Worm (Caenorhabditis elegans): ENCODE measurements around the gene cpna-4.

DNA sequence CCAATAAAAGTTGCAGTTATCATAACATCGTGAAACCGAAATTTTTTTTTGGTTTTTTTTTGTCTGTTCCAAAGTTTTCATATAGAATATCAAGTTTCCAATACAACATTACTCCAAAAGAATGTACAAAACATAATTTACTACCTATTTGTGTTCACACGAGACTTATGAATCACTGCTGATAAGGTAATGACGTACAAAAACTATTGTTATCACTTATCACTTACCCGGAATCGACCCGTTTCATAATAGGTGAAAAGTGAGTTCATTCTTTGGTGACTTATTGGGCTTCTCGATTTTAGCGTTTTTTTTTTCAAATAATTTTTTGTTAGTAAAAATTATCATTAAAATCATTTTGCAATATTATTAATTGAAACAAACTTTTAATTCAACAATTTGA, 31.8 kb downstream of the cpna-4 start:
- TF ChIP-seq dmd-6 (GFP tag; IDR thresholded peaks at IDR 0.05), result peak; percentile 66
- TF ChIP-seq pha-4 (GFP tag; IDR thresholded peaks at IDR 0.05), result no peak
- no peak for TF ChIP-seq pha-4 (tag; optimal IDR thresholded peaks at IDR 0.05)
- TF ChIP-seq madf-9 (GFP tag; conservative IDR thresholded peaks at IDR 0.05), result no peak
- TF ChIP-seq F37D6.2 (tag; optimal IDR thresholded peaks at IDR 0.05), result no peak
- TF ChIP-seq ZK546.5 (tag; optimal IDR thresholded peaks at IDR 0.05), result no peak
- no peak for TF ChIP-seq zfp-3 (GFP tag; conservative IDR thresholded peaks at IDR 0.05)

Data from whole organism, L4 larva.